Worm (Caenorhabditis elegans): ENCODE measurements around the gene C34F6.9.

ce11 chrX:11251928-11252327 lies 29.5 kb upstream of the C34F6.9 start:
- TF ChIP-seq nhr-28 (tag; optimal IDR thresholded peaks at IDR 0.05) = no peak
- TF ChIP-seq sea-2 (GFP tag; optimal IDR thresholded peaks at IDR 0.05) = no peak

Measured in whole organism, L3 larva.